Worm (Caenorhabditis elegans) whole organism, L1 larva: ENCODE measurements around the gene ced-8.

ENCODE experiments used
- mep-1 ChIP-seq: fragments of 150-350 bp; optimal IDR thresholded peaks from 2 replicates; lab custom pipeline; 2014; ENCODE audit warnings: missing biosample characterization, missing genetic modification characterization
- nhr-28 ChIP-seq: fragments of 150-350 bp; optimal IDR thresholded peaks from 2 replicates; lab custom pipeline; 2014; ENCODE audit warnings: missing biosample characterization, missing genetic modification characterization

- TF ChIP-seq mep-1 (tag; lab: Kevin White, UChicago) (peak; percentile 70), nhr-28 (tag; lab: Kevin White, UChicago) (no peak)
These were observed 30.5 kb downstream of the ced-8 start for ce11 chrX:8386068-8386851.
